Worm (Caenorhabditis elegans) whole organism, late embryonic: Measurements from ENCODE around the gene haf-1.

Experiments
- F13H6.1 ChIP-seq: sonication (generic microtip); optimal IDR thresholded peaks from 2 replicates; lab custom pipeline; 2016; ENCODE audit warnings: missing genetic modification characterization, missing compliant biosample characterization
- K09A11.1 ChIP-seq: sonication (generic microtip); optimal IDR thresholded peaks from 2 replicates; lab custom pipeline; 2017; ENCODE audit warnings: antibody characterized with exemption, mild to moderate bottlenecking, missing genetic modification characterization, missing compliant biosample characterization; ENCODE audit not compliant: insufficient read depth
- ama-1 ChIP-seq: fragments of 150-350 bp; optimal IDR thresholded peaks from 2 replicates; lab custom pipeline; 2014
- ceh-6 ChIP-seq: fragments of 200-800 bp; sonication (Bioruptor generic); optimal IDR thresholded peaks from 2 replicates; lab custom pipeline; 2018; ENCODE audit warnings: mild to moderate bottlenecking, missing genetic modification characterization, missing compliant biosample characterization
- ceh-9 ChIP-seq: sonication (generic microtip); optimal IDR thresholded peaks from 2 replicates; lab custom pipeline; 2016; ENCODE audit warnings: mild to moderate bottlenecking, missing genetic modification characterization, inconsistent platforms, missing compliant biosample characterization
- eyg-1 ChIP-seq: sonication (generic microtip); optimal IDR thresholded peaks from 2 replicates; lab custom pipeline; 2016; ENCODE audit warnings: missing genotype, missing genetic modification characterization, missing compliant biosample characterization
- hlh-30 ChIP-seq: sonication (generic microtip); optimal IDR thresholded peaks from 2 replicates; lab custom pipeline; 2017; ENCODE audit warnings: antibody characterized with exemption, missing genetic modification characterization, missing compliant biosample characterization; ENCODE audit not compliant: insufficient read depth
- lin-11 ChIP-seq: fragments of 200-800 bp; sonication (Bioruptor generic); optimal IDR thresholded peaks from 2 replicates; lab custom pipeline; 2018; ENCODE audit warnings: mild to moderate bottlenecking, missing genetic modification characterization, missing compliant biosample characterization
- npax-4 ChIP-seq: sonication (generic microtip); optimal IDR thresholded peaks from 2 replicates; lab custom pipeline; 2016; ENCODE audit warnings: missing genetic modification characterization, missing compliant biosample characterization
- odd-2 ChIP-seq: sonication (generic microtip); optimal IDR thresholded peaks from 2 replicates; lab custom pipeline; 2017; ENCODE audit warnings: antibody characterized with exemption, mild to moderate bottlenecking, missing genetic modification characterization, missing compliant biosample characterization
- pag-3 ChIP-seq: sonication (generic microtip); optimal IDR thresholded peaks from 2 replicates; lab custom pipeline; 2016; ENCODE audit warnings: missing compliant biosample characterization, missing genetic modification characterization, borderline replicate concordance
- pqm-1 ChIP-seq: sonication (generic microtip); optimal IDR thresholded peaks from 2 replicates; lab custom pipeline; 2016; ENCODE audit warnings: missing genetic modification characterization, missing compliant biosample characterization

DNA sequence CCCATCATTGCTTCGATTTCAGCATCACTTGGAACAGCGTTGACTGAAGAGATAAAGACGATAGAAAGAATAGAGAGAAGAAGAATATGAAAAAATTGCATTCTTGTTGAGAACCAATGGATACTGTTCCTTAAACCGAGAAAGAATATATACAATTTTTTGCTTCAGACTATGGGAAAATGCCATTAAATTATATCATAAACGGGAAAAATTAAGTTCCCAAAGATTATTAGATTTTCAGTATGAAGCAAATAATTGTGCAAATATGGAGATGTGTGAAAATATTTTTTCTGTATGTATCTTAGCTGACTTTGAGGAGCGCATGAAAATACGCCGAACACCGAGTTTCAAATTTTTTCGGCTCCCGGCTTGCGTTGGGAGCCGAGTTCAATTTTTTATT is 31.3 kb downstream of the haf-1 start, which contains the start of gene T02D1.9:
- TF ChIP-seq hlh-30 (tag; lab: Kevin White, UChicago): no peak
- TF ChIP-seq ama-1 (lab: Kevin White, UChicago): no peak
- no peak for TF ChIP-seq eyg-1
- TF ChIP-seq ceh-9 (tag; lab: Kevin White, UChicago): no peak
- no peak for TF ChIP-seq odd-2 (tag; lab: Kevin White, UChicago)
- no peak for TF ChIP-seq pqm-1 (tag; lab: Kevin White, UChicago)
- TF ChIP-seq lin-11 (tag; lab: Kevin White, UChicago): no peak
- no peak for TF ChIP-seq npax-4 (tag; lab: Kevin White, UChicago)
- TF ChIP-seq pag-3 (tag; lab: Kevin White, UChicago): no peak
- TF ChIP-seq K09A11.1 (tag; lab: Kevin White, UChicago): no peak
- TF ChIP-seq F13H6.1 (tag; lab: Kevin White, UChicago): no peak
- no peak for TF ChIP-seq ceh-6 (GFP tag; lab: Kevin White, UChicago)
